Worm (Caenorhabditis elegans) whole organism, early embryonic: ENCODE results near the gene F23H11.2.
A peak's percentile ranks its signal among the peaks of the same experiment; 100 is the strongest.

ENCODE experiments used
- B0310.2 ChIP-seq: sonication (generic microtip); optimal IDR thresholded peaks from 2 replicates; lab custom pipeline; 2016; ENCODE audit warnings: mild to moderate bottlenecking, missing genetic modification characterization, missing compliant biosample characterization
- F13C5.2 ChIP-seq: sonication (generic microtip); optimal IDR thresholded peaks from 2 replicates; lab custom pipeline; 2017; ENCODE audit warnings: mild to moderate bottlenecking, missing genetic modification characterization, inconsistent platforms, missing compliant biosample characterization
- aly-1 ChIP-seq: sonication (generic microtip); optimal IDR thresholded peaks from 2 replicates; lab custom pipeline; 2016; ENCODE audit warnings: missing genetic modification characterization, missing compliant biosample characterization
- ama-1 ChIP-seq: fragments of 150-350 bp; optimal IDR thresholded peaks from 2 replicates; lab custom pipeline; 2014
- ceh-13 ChIP-seq: fragments of 200-800 bp; sonication (Bioruptor generic); optimal IDR thresholded peaks from 2 replicates; lab custom pipeline; 2018; ENCODE audit warnings: mild to moderate bottlenecking, missing genetic modification characterization, missing compliant biosample characterization
- ceh-36 ChIP-seq: sonication (generic microtip); optimal IDR thresholded peaks from 2 replicates; lab custom pipeline; 2016; ENCODE audit warnings: missing genetic modification characterization, inconsistent platforms, missing compliant biosample characterization
- ets-7 ChIP-seq: sonication (generic microtip); optimal IDR thresholded peaks from 2 replicates; lab custom pipeline; 2016; ENCODE audit warnings: missing genotype, missing genetic modification characterization, missing compliant biosample characterization
- flt-1 ChIP-seq: fragments of 200-800 bp; sonication (Bioruptor generic); IDR thresholded peaks from 2 replicates; pipeline ENCODE4 v1.3.6; 2022; ENCODE audit warnings: missing genetic modification characterization, missing compliant biosample characterization
- hmbx-1 ChIP-seq: sonication (generic microtip); optimal IDR thresholded peaks from 2 replicates; lab custom pipeline; 2016; ENCODE audit warnings: mild to moderate bottlenecking, missing genetic modification characterization, missing compliant biosample characterization
- hmg-4 ChIP-seq: fragments of 200-800 bp; sonication (Bioruptor generic); optimal IDR thresholded peaks from 2 replicates; lab custom pipeline; 2018; ENCODE audit warnings: mild to moderate bottlenecking, missing genetic modification characterization, missing compliant biosample characterization
- hnd-1 ChIP-seq: sonication (generic microtip); optimal IDR thresholded peaks from 2 replicates; lab custom pipeline; 2016; ENCODE audit warnings: missing genetic modification characterization, missing compliant biosample characterization
- pes-1 ChIP-seq: fragments of 200-800 bp; sonication (Bioruptor generic); IDR thresholded peaks from 2 replicates; pipeline ENCODE4 v1.3.6; 2022; ENCODE audit warnings: missing genetic modification reagents, missing genetic modification characterization, missing compliant biosample characterization
- scrt-1 ChIP-seq: fragments of 200-800 bp; sonication (Bioruptor generic); IDR thresholded peaks from 2 replicates; pipeline ENCODE4 v1.3.6; 2022; ENCODE audit warnings: missing genetic modification characterization, missing compliant biosample characterization
- sea-1 ChIP-seq: fragments of 200-800 bp; sonication (Bioruptor generic); conservative IDR thresholded peaks from 2 replicates; pipeline ENCODE4 v1.3.6; 2022; ENCODE audit warnings: missing genetic modification characterization, missing compliant biosample characterization
- tbx-11 ChIP-seq: fragments of 200-800 bp; sonication (Bioruptor generic); IDR thresholded peaks from 2 replicates; pipeline ENCODE4 v1.3.6; 2022; ENCODE audit warnings: missing genetic modification characterization, missing compliant biosample characterization
- tbx-37 ChIP-seq: fragments of 200-800 bp; sonication (Bioruptor generic); conservative IDR thresholded peaks from 2 replicates; pipeline ENCODE4 v1.3.6; 2022; ENCODE audit warnings: missing genetic modification reagents, missing genetic modification characterization, missing compliant biosample characterization
- tra-4 ChIP-seq: sonication (generic microtip); optimal IDR thresholded peaks from 2 replicates; lab custom pipeline; 2017; ENCODE audit warnings: missing genetic modification characterization, missing compliant biosample characterization

Gene F23H11.2

DNA sequence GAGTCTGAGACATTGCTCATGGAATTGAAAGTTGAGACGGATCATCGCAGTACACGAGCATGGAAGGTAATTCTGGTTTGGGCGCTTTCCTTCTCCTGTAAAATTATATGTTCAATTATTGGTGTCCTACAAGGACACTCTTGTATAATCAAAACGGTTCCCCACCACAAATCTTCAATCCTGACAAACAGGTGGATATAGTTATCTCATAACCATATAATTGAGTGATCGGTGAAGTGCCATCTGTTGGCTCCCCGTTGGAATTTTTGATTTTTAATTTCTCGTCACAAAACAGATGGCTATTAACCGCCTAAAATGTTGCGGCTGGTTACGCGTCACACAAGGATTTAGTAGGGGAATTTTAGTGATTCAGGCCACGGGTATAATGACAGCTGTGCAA is 26.7 kb upstream of the F23H11.2 start:
- TF ChIP-seq tbx-11 (GFP tag; lab: Robert Waterston, UW) (no peak), tra-4 (no peak), aly-1 (tag; lab: Kevin White, UChicago) (no peak), sea-1 (GFP tag; lab: Robert Waterston, UW) (no peak), flt-1 (GFP tag; lab: Robert Waterston, UW) (no peak), ets-7 (tag; lab: Kevin White, UChicago) (no peak), scrt-1 (GFP tag; lab: Robert Waterston, UW) (no peak), ceh-36 (tag; lab: Kevin White, UChicago) (no peak), ama-1 (lab: Kevin White, UChicago) (no peak), ceh-13 (GFP tag; lab: Kevin White, UChicago) (no peak), hmbx-1 (no peak)

DNA sequence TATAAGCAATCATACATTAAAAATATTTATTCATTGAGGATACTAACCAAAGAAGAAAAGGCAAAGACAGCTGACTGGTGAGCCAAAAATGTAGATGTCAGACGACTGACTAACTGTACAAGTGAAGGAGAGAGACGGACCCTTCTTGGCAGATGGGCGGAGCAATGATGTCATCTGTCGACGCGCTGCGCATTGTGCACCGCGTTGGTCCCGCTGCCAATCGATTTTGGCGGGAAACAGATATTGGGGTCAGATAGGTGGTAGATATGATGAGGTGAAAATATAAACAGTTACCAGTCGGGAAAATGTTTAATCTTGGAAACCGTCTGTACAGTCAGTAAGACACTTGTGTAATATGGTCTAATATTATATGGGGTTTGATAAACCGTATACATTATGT is 25.7 kb upstream of the F23H11.2 start, which contains the start of gene T24C4.2:
Gene T24C4.2 (minus strand): TSS at position 101 of the 400 bp plus-strand sequence.
- TF ChIP-seq ceh-13 (GFP tag; lab: Kevin White, UChicago) (no peak), tra-4 (no peak), hmg-4 (peak; percentile 36)

DNA sequence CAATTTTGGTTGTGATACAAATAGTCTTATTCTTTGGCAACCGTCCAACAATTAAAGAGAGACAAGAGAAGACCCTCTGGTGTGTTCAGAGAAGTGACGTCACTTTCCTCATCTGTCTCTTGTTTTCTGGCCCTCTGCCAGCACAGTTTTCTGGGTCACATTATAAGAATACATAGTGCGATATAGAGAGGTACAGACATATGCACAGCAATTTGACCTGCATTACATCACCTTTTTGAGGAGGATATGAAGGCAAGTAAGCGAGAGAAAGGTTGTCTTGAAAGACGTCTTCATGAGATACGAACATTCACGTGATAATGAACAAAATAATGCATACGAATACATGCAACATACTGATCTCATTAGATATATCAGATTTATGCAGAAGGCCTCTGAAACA is 25.0 kb upstream of the F23H11.2 start:
- no peak for TF ChIP-seq tbx-11 (GFP tag; lab: Robert Waterston, UW)
- no peak for TF ChIP-seq hmg-4
- TF ChIP-seq hmbx-1, result no peak
- no peak for TF ChIP-seq sea-1 (GFP tag; lab: Robert Waterston, UW)
- TF ChIP-seq ceh-36 (tag; lab: Kevin White, UChicago), result no peak
- TF ChIP-seq F13C5.2 (tag; lab: Kevin White, UChicago), result no peak
- TF ChIP-seq B0310.2 (tag; lab: Kevin White, UChicago), result no peak
- no peak for TF ChIP-seq flt-1 (GFP tag; lab: Robert Waterston, UW)
- TF ChIP-seq scrt-1 (GFP tag; lab: Robert Waterston, UW), result no peak
- TF ChIP-seq ets-7 (tag; lab: Kevin White, UChicago), result no peak
- no peak for TF ChIP-seq tra-4
- TF ChIP-seq ceh-13 (GFP tag; lab: Kevin White, UChicago), result no peak
- TF ChIP-seq pes-1, result no peak
- TF ChIP-seq ama-1 (lab: Kevin White, UChicago), result no peak

DNA sequence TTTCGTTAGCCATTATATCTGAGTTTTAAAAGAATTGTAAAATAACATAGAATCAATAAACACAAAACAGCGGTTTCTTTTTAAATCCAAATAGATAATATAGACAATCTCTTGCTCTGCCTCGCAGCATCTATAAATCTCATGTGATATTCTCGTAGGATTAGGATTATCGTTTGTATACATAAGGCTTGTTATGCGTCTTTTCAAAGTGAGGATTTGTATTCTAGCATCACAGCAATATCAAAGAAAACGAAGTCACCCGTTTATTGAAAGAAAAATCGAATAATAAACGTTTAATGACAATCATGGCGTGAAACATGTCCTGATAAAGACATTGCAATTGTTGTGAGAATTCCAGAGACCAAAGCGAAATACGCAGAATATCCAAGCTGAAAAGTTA is 23.2 kb upstream of the F23H11.2 start, which contains the start of the genes T24C4.3 and clc-20:
Gene T24C4.3 (minus strand): TSS at position 101 of the 400 bp plus-strand sequence.
Gene clc-20 (plus strand): TSS at position 211 of the 400 bp plus-strand sequence.
- no peak for TF ChIP-seq flt-1 (GFP tag; lab: Robert Waterston, UW)
- TF ChIP-seq pes-1, result no peak
- no peak for TF ChIP-seq ama-1 (lab: Kevin White, UChicago)
- TF ChIP-seq ets-7 (tag; lab: Kevin White, UChicago), result no peak
- no peak for TF ChIP-seq ceh-13 (GFP tag; lab: Kevin White, UChicago)
- TF ChIP-seq F13C5.2 (tag; lab: Kevin White, UChicago), result no peak
- TF ChIP-seq ceh-36 (tag; lab: Kevin White, UChicago), result no peak
- no peak for TF ChIP-seq tbx-37 (GFP tag; lab: Robert Waterston, UW)
- TF ChIP-seq hmg-4, result no peak
- no peak for TF ChIP-seq hnd-1 (tag; lab: Kevin White, UChicago)
- no peak for TF ChIP-seq tra-4
- no peak for TF ChIP-seq B0310.2 (tag; lab: Kevin White, UChicago)
- no peak for TF ChIP-seq hmbx-1
- no peak for TF ChIP-seq aly-1 (tag; lab: Kevin White, UChicago)

DNA sequence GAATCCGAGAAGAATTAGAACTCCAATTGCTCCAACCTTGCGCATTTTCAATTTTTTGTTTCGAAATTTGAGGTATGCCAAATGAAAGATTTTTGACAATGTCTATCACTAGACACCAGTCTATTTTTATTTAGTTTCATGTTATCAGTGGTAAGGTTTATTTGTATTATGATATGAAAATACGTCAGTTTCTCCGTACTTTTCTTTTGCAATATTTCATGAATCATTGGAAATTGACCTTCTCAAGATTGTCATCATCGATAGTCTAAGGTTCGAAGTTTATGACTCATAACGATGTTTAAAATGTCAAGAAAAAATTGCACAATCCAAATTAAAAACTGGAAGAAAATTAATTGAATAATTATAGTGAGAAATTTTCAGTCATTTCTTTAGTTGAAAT is 22.1 kb upstream of the F23H11.2 start, which contains the start of gene clc-19:
Gene clc-19 (minus strand): TSS at position 135 of the 400 bp plus-strand sequence.
- no peak for TF ChIP-seq ceh-13 (GFP tag; lab: Kevin White, UChicago)
- no peak for TF ChIP-seq hmg-4
- no peak for TF ChIP-seq pes-1
- no peak for TF ChIP-seq sea-1 (GFP tag; lab: Robert Waterston, UW)
- no peak for TF ChIP-seq flt-1 (GFP tag; lab: Robert Waterston, UW)
- no peak for TF ChIP-seq F13C5.2 (tag; lab: Kevin White, UChicago)
- no peak for TF ChIP-seq ets-7 (tag; lab: Kevin White, UChicago)
- no peak for TF ChIP-seq aly-1 (tag; lab: Kevin White, UChicago)
- TF ChIP-seq tbx-37 (GFP tag; lab: Robert Waterston, UW), result no peak
- no peak for TF ChIP-seq B0310.2 (tag; lab: Kevin White, UChicago)
- no peak for TF ChIP-seq ama-1 (lab: Kevin White, UChicago)
- no peak for TF ChIP-seq scrt-1 (GFP tag; lab: Robert Waterston, UW)
- no peak for TF ChIP-seq hmbx-1
- no peak for TF ChIP-seq tra-4
- no peak for TF ChIP-seq tbx-11 (GFP tag; lab: Robert Waterston, UW)
- no peak for TF ChIP-seq ceh-36 (tag; lab: Kevin White, UChicago)
- TF ChIP-seq hnd-1 (tag; lab: Kevin White, UChicago), result no peak

DNA sequence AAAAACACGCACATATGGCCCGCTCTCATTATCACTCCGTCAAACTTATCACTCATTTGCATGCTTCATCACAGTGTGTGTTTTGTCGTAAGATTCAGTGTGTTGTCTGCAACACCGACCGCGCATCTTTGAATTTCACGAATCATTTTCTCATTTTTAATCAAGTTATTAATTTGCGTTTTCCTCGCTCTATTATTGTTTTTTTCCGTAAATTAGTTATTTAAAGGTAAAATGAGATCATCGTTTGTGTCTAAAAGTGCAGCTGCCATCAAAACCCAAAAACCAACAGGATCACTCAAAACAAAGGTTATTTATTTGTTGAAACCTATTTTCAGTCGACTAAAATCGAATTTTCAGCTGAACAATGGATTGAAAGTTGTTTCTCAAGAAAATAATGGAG is 15.9 kb upstream of the F23H11.2 start, which contains the start of the genes T24C4.5 and ucr-2.3:
Gene T24C4.5 (minus strand): TSS at position 101 of the 400 bp plus-strand sequence.
Gene ucr-2.3 (plus strand): TSS at position 227 of the 400 bp plus-strand sequence.
- TF ChIP-seq hmg-4 (no peak), hnd-1 (tag; lab: Kevin White, UChicago) (no peak), flt-1 (GFP tag; lab: Robert Waterston, UW) (no peak), B0310.2 (tag; lab: Kevin White, UChicago) (no peak), hmbx-1 (no peak), ama-1 (lab: Kevin White, UChicago) (no peak), tra-4 (no peak), tbx-11 (GFP tag; lab: Robert Waterston, UW) (no peak), ets-7 (tag; lab: Kevin White, UChicago) (no peak), tbx-37 (GFP tag; lab: Robert Waterston, UW) (no peak), sea-1 (GFP tag; lab: Robert Waterston, UW) (no peak), F13C5.2 (tag; lab: Kevin White, UChicago) (no peak), ceh-36 (tag; lab: Kevin White, UChicago) (no peak), pes-1 (no peak)

DNA sequence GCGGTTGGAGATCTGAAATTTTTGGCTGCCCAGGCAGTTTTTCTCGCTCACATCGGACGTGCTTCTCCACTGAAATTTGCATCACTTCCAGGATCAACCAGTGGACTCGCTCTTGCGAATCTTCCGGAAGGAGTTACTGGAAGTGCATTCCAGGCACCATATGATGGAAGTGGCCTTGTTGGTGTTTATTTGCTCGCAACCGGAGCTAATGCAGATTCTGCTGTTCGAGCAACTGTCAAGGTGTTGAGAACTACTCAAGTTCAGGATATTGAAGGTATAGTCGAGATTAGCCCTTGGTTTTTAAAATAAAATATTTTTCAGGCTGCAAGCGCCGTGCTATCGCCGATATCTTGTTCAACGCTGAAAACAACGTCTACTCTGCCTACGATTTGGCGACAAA is 14.7 kb upstream of the F23H11.2 start:
- TF ChIP-seq ceh-13 (GFP tag; lab: Kevin White, UChicago), result no peak
- no peak for TF ChIP-seq ceh-36 (tag; lab: Kevin White, UChicago)
- TF ChIP-seq hmg-4, result no peak
- TF ChIP-seq tra-4, result no peak
- TF ChIP-seq ets-7 (tag; lab: Kevin White, UChicago), result no peak
- TF ChIP-seq aly-1 (tag; lab: Kevin White, UChicago), result no peak
- TF ChIP-seq ama-1 (lab: Kevin White, UChicago), result no peak
- no peak for TF ChIP-seq flt-1 (GFP tag; lab: Robert Waterston, UW)
- TF ChIP-seq hmbx-1, result no peak
- TF ChIP-seq F13C5.2 (tag; lab: Kevin White, UChicago), result no peak
- no peak for TF ChIP-seq scrt-1 (GFP tag; lab: Robert Waterston, UW)
- TF ChIP-seq tbx-37 (GFP tag; lab: Robert Waterston, UW), result no peak
- no peak for TF ChIP-seq B0310.2 (tag; lab: Kevin White, UChicago)
- no peak for TF ChIP-seq tbx-11 (GFP tag; lab: Robert Waterston, UW)
- TF ChIP-seq hnd-1 (tag; lab: Kevin White, UChicago), result no peak
- TF ChIP-seq pes-1, result no peak
- no peak for TF ChIP-seq sea-1 (GFP tag; lab: Robert Waterston, UW)
